Worm (Caenorhabditis elegans) whole organism, early embryonic: ENCODE measurements around the gene ags-3.

Experiments used
- B0310.2 ChIP-seq: sonication (generic microtip); optimal IDR thresholded peaks from 2 replicates; lab custom pipeline; 2016; ENCODE audit warnings: mild to moderate bottlenecking, missing genetic modification characterization, missing compliant biosample characterization
- F13C5.2 ChIP-seq: sonication (generic microtip); optimal IDR thresholded peaks from 2 replicates; lab custom pipeline; 2017; ENCODE audit warnings: mild to moderate bottlenecking, missing genetic modification characterization, inconsistent platforms, missing compliant biosample characterization
- aly-1 ChIP-seq: sonication (generic microtip); optimal IDR thresholded peaks from 2 replicates; lab custom pipeline; 2016; ENCODE audit warnings: missing genetic modification characterization, missing compliant biosample characterization
- ama-1 ChIP-seq: fragments of 150-350 bp; optimal IDR thresholded peaks from 2 replicates; lab custom pipeline; 2014
- ceh-13 ChIP-seq: fragments of 200-800 bp; sonication (Bioruptor generic); optimal IDR thresholded peaks from 2 replicates; lab custom pipeline; 2018; ENCODE audit warnings: mild to moderate bottlenecking, missing genetic modification characterization, missing compliant biosample characterization
- ceh-36 ChIP-seq: sonication (generic microtip); optimal IDR thresholded peaks from 2 replicates; lab custom pipeline; 2016; ENCODE audit warnings: missing genetic modification characterization, inconsistent platforms, missing compliant biosample characterization
- flt-1 ChIP-seq: fragments of 200-800 bp; sonication (Bioruptor generic); IDR thresholded peaks from 2 replicates; pipeline ENCODE4 v1.3.6; 2022; ENCODE audit warnings: missing genetic modification characterization, missing compliant biosample characterization
- hmbx-1 ChIP-seq: sonication (generic microtip); optimal IDR thresholded peaks from 2 replicates; lab custom pipeline; 2016; ENCODE audit warnings: mild to moderate bottlenecking, missing genetic modification characterization, missing compliant biosample characterization
- hmg-4 ChIP-seq: fragments of 200-800 bp; sonication (Bioruptor generic); optimal IDR thresholded peaks from 2 replicates; lab custom pipeline; 2018; ENCODE audit warnings: mild to moderate bottlenecking, missing genetic modification characterization, missing compliant biosample characterization
- hnd-1 ChIP-seq: sonication (generic microtip); optimal IDR thresholded peaks from 2 replicates; lab custom pipeline; 2016; ENCODE audit warnings: missing genetic modification characterization, missing compliant biosample characterization
- tbx-11 ChIP-seq: fragments of 200-800 bp; sonication (Bioruptor generic); IDR thresholded peaks from 2 replicates; pipeline ENCODE4 v1.3.6; 2022; ENCODE audit warnings: missing genetic modification characterization, missing compliant biosample characterization
- tbx-37 ChIP-seq: fragments of 200-800 bp; sonication (Bioruptor generic); conservative IDR thresholded peaks from 2 replicates; pipeline ENCODE4 v1.3.6; 2022; ENCODE audit warnings: missing genetic modification reagents, missing genetic modification characterization, missing compliant biosample characterization

DNA sequence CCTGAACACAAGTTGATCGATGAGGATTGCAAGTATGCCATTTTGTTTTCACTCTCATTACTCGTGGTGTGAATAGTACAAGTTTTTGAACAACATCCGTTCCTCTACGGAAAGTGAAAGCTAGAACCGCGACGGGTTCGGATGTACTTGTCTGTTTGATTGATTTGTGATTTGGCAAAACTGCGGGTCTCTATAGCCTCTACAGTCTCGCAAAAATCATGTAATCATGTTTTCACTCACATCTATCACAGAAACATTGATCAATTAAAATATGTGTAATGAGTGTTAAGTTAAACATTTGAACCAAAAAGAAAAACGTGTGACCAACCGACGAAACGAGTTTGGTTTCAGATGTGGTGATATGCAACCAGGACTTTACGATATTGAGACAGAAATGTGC lies 36.0 kb upstream of the ags-3 start:
- TF ChIP-seq ama-1 (lab: Kevin White, UChicago) = no peak
- no peak for TF ChIP-seq hmg-4 (GFP tag; lab: Kevin White, UChicago)
- no peak for TF ChIP-seq aly-1
- TF ChIP-seq hmbx-1 (tag; lab: Kevin White, UChicago) = no peak
- TF ChIP-seq tbx-37 (GFP tag; lab: Robert Waterston, UW) = no peak
- no peak for TF ChIP-seq B0310.2 (tag; lab: Kevin White, UChicago)
- TF ChIP-seq flt-1 (GFP tag; lab: Robert Waterston, UW) = no peak
- no peak for TF ChIP-seq tbx-11 (GFP tag; lab: Robert Waterston, UW)
- TF ChIP-seq F13C5.2 (tag; lab: Kevin White, UChicago) = no peak
- no peak for TF ChIP-seq ceh-36 (tag; lab: Kevin White, UChicago)
- TF ChIP-seq hnd-1 (tag; lab: Kevin White, UChicago) = no peak
- no peak for TF ChIP-seq ceh-13 (GFP tag; lab: Kevin White, UChicago)
